Worm (Caenorhabditis elegans) whole organism, early embryonic: ENCODE results near the gene clh-5.

Experiments
- B0310.2 ChIP-seq: sonication (generic microtip); optimal IDR thresholded peaks from 2 replicates; lab custom pipeline; 2016; ENCODE audit warnings: mild to moderate bottlenecking, missing genetic modification characterization, missing compliant biosample characterization
- F13C5.2 ChIP-seq: sonication (generic microtip); optimal IDR thresholded peaks from 2 replicates; lab custom pipeline; 2017; ENCODE audit warnings: mild to moderate bottlenecking, missing genetic modification characterization, inconsistent platforms, missing compliant biosample characterization
- aly-1 ChIP-seq: sonication (generic microtip); optimal IDR thresholded peaks from 2 replicates; lab custom pipeline; 2016; ENCODE audit warnings: missing genetic modification characterization, missing compliant biosample characterization
- ama-1 ChIP-seq: fragments of 150-350 bp; optimal IDR thresholded peaks from 2 replicates; lab custom pipeline; 2014
- ceh-13 ChIP-seq: fragments of 200-800 bp; sonication (Bioruptor generic); optimal IDR thresholded peaks from 2 replicates; lab custom pipeline; 2018; ENCODE audit warnings: mild to moderate bottlenecking, missing genetic modification characterization, missing compliant biosample characterization
- ceh-36 ChIP-seq: sonication (generic microtip); optimal IDR thresholded peaks from 2 replicates; lab custom pipeline; 2016; ENCODE audit warnings: missing genetic modification characterization, inconsistent platforms, missing compliant biosample characterization
- ets-7 ChIP-seq: sonication (generic microtip); optimal IDR thresholded peaks from 2 replicates; lab custom pipeline; 2016; ENCODE audit warnings: missing genotype, missing genetic modification characterization, missing compliant biosample characterization
- flt-1 ChIP-seq: fragments of 200-800 bp; sonication (Bioruptor generic); IDR thresholded peaks from 2 replicates; pipeline ENCODE4 v1.3.6; 2022; ENCODE audit warnings: missing genetic modification characterization, missing compliant biosample characterization
- hmbx-1 ChIP-seq: sonication (generic microtip); optimal IDR thresholded peaks from 2 replicates; lab custom pipeline; 2016; ENCODE audit warnings: mild to moderate bottlenecking, missing genetic modification characterization, missing compliant biosample characterization
- hmg-4 ChIP-seq: fragments of 200-800 bp; sonication (Bioruptor generic); optimal IDR thresholded peaks from 2 replicates; lab custom pipeline; 2018; ENCODE audit warnings: mild to moderate bottlenecking, missing genetic modification characterization, missing compliant biosample characterization
- hnd-1 ChIP-seq: sonication (generic microtip); optimal IDR thresholded peaks from 2 replicates; lab custom pipeline; 2016; ENCODE audit warnings: missing genetic modification characterization, missing compliant biosample characterization
- pes-1 ChIP-seq: fragments of 200-800 bp; sonication (Bioruptor generic); IDR thresholded peaks from 2 replicates; pipeline ENCODE4 v1.3.6; 2022; ENCODE audit warnings: missing genetic modification reagents, missing genetic modification characterization, missing compliant biosample characterization
- scrt-1 ChIP-seq: fragments of 200-800 bp; sonication (Bioruptor generic); IDR thresholded peaks from 2 replicates; pipeline ENCODE4 v1.3.6; 2022; ENCODE audit warnings: missing genetic modification characterization, missing compliant biosample characterization
- sea-1 ChIP-seq: fragments of 200-800 bp; sonication (Bioruptor generic); conservative IDR thresholded peaks from 2 replicates; pipeline ENCODE4 v1.3.6; 2022; ENCODE audit warnings: missing genetic modification characterization, missing compliant biosample characterization
- tbx-11 ChIP-seq: fragments of 200-800 bp; sonication (Bioruptor generic); IDR thresholded peaks from 2 replicates; pipeline ENCODE4 v1.3.6; 2022; ENCODE audit warnings: missing genetic modification characterization, missing compliant biosample characterization
- tbx-37 ChIP-seq: fragments of 200-800 bp; sonication (Bioruptor generic); conservative IDR thresholded peaks from 2 replicates; pipeline ENCODE4 v1.3.6; 2022; ENCODE audit warnings: missing genetic modification reagents, missing genetic modification characterization, missing compliant biosample characterization
- tra-4 ChIP-seq: sonication (generic microtip); optimal IDR thresholded peaks from 2 replicates; lab custom pipeline; 2017; ENCODE audit warnings: missing genetic modification characterization, missing compliant biosample characterization

Gene clh-5

DNA sequence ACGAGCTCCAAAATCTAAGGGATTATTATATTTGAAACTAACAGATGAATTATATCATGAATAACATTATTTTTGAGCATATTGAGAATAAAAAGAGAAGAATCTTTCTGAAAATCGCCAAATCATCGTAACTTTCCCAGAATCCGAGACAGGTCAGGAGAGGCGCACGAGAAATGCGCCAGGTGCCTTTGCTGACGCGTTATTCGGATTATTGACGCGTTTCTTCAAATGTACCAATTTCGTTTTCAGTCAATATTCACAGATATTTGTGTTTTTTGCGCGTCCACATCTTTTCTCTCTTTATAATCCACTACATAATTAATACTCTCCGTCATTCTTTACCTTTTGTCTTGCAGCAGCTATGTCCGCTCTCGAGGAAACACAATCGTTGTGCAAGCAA lies 612 bp upstream of the clh-5 start, which contains the start of gene T24H10.1:
Gene T24H10.1, plus strand, starts transcription at position 355 of the 400 bp plus-strand sequence.
- TF ChIP-seq tbx-37 (GFP tag; lab: Robert Waterston, UW), result no peak
- TF ChIP-seq ceh-36 (tag; lab: Kevin White, UChicago), result peak; percentile 33
- peak; percentile 57 for TF ChIP-seq F13C5.2 (tag; lab: Kevin White, UChicago)

DNA sequence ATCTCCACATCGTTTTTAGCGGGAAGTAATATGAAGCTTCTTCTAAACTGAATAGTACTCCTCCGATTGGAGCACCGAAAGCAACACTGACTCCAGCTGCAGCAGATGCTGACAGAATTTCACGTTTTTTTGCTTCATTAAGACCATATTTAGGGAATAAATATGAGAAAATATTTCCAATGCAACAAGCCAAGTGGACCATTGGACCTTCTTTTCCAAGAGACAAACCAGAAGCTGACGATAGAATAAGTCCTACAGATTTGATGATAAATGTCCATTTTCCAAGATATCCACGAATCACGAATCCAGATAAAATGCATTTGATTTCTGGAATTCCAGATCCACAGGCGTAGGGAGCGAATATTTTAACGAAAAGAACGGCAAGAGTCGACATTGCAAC lies 1.1 kb downstream of the clh-5 start:
- TF ChIP-seq B0310.2 (tag; lab: Kevin White, UChicago) (no peak), hmbx-1 (tag; lab: Kevin White, UChicago) (no peak), ama-1 (lab: Kevin White, UChicago) (no peak), pes-1 (no peak), tbx-11 (GFP tag; lab: Robert Waterston, UW) (no peak), aly-1 (tag; lab: Kevin White, UChicago) (no peak), tra-4 (tag; lab: Kevin White, UChicago) (no peak), flt-1 (no peak), scrt-1 (no peak), tbx-37 (GFP tag; lab: Robert Waterston, UW) (no peak), sea-1 (GFP tag; lab: Robert Waterston, UW) (no peak), hmg-4 (no peak), ceh-36 (tag; lab: Kevin White, UChicago) (no peak), ceh-13 (no peak)

DNA sequence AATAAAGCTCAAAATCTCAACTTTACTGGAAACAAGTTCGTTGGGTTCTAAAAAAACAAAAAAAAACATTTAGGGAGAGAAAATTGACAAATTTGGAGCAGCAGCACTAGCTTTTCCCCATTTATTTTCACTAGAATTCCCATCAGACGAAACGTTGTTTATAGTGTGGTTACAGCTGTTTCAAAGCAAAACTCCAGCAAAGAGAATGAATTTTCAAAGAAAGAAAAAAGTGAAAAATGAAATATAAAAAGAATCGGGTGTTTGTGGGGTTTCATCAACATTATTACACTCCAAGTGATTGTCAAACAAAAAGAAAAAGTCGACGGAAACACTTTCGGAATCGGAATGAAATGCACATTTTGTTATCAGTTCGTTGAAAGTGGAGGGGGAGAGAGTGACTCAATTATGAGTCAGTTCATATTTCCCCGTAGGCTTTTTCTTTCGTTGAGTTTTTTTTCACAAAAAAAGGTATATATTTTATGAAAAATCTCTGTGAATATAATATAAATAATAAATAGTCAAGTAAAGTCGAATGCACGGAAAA lies 4.1 kb downstream of the clh-5 start:
- TF ChIP-seq sea-1 (GFP tag; lab: Robert Waterston, UW), result no peak
- no peak for TF ChIP-seq ceh-13
- TF ChIP-seq tbx-11 (GFP tag; lab: Robert Waterston, UW), result no peak
- TF ChIP-seq pes-1, result no peak

DNA sequence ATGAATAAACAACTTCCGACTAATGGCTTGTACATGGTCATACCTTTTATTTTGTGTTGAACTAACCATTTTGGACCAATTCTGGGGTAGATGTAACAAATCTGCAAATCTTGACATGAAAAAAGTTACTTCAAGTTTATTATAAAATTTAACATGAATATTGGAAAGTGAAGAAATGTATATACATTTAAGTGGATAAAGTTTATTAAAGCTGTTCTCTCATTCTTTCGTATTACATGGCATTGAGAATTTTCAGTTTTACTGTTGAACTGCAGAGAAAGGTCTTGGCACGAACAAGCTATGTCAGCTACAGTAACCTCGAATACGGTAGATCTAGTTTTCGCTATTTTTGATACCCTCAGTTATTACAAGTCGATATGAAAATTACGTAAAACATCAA lies 4.8 kb downstream of the clh-5 start, which contains the start of gene C07H4.1:
Gene C07H4.1, minus strand, starts transcription at position 101 of the 400 bp plus-strand sequence.
- TF ChIP-seq flt-1 (no peak), tbx-37 (GFP tag; lab: Robert Waterston, UW) (no peak), scrt-1 (no peak), pes-1 (no peak), ceh-36 (tag; lab: Kevin White, UChicago) (no peak), tbx-11 (GFP tag; lab: Robert Waterston, UW) (no peak)

DNA sequence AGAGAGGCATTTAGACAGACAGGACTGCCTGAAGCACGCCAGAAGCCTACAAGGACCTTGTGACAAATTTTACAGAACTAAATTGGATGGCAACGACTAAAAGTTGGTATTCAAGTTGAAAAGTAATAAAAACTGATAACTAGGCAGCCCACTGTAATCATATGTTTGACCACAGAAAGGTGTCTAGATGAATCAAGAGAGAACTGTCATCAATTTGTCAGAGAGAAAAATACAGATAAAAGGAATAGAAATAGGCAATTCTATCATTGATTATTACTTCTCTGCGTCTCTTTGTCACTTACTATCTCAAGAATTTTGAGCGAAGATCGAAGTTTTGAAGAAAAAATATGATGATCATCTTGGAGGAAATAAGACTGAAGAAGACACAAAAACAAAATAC lies 5.5 kb downstream of the clh-5 start:
- TF ChIP-seq hmbx-1 (tag; lab: Kevin White, UChicago) (no peak), ets-7 (tag; lab: Kevin White, UChicago) (no peak), sea-1 (GFP tag; lab: Robert Waterston, UW) (no peak), B0310.2 (tag; lab: Kevin White, UChicago) (no peak), hnd-1 (tag; lab: Kevin White, UChicago) (no peak), ceh-13 (no peak), pes-1 (no peak), tbx-37 (GFP tag; lab: Robert Waterston, UW) (no peak), tra-4 (tag; lab: Kevin White, UChicago) (no peak), ama-1 (lab: Kevin White, UChicago) (no peak), tbx-11 (GFP tag; lab: Robert Waterston, UW) (no peak), scrt-1 (no peak)

DNA sequence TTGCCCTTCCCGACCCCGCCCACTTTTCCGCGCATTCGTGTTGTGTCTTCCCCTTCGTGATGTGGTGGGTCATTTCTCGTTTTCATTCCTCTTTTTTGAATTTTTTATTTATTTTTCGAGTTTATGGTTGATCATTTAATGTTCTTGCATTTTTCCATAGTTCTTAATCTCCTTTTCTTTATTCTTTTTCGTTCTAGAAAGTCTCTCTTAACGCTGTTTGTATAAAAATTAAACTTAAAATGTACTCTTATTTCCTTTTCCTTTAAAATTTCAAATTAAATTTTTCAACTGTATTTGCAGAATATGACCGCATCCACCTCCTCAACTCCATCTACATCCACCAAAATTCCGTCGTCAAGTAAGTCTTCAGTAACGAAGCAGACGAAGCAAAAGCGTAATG lies 12.1 kb downstream of the clh-5 start, which contains the start of gene hlh-3:
Gene hlh-3, plus strand, starts transcription at position 301 of the 400 bp plus-strand sequence.
- TF ChIP-seq flt-1 (no peak), sea-1 (GFP tag; lab: Robert Waterston, UW) (no peak), ceh-36 (tag; lab: Kevin White, UChicago) (no peak), hnd-1 (tag; lab: Kevin White, UChicago) (no peak), aly-1 (tag; lab: Kevin White, UChicago) (no peak), tbx-37 (GFP tag; lab: Robert Waterston, UW) (no peak), ets-7 (tag; lab: Kevin White, UChicago) (no peak), hmg-4 (no peak), hmbx-1 (tag; lab: Kevin White, UChicago) (no peak), tbx-11 (GFP tag; lab: Robert Waterston, UW) (no peak), pes-1 (no peak), ama-1 (lab: Kevin White, UChicago) (no peak), ceh-13 (no peak), B0310.2 (tag; lab: Kevin White, UChicago) (no peak), tra-4 (tag; lab: Kevin White, UChicago) (no peak), scrt-1 (no peak)

DNA sequence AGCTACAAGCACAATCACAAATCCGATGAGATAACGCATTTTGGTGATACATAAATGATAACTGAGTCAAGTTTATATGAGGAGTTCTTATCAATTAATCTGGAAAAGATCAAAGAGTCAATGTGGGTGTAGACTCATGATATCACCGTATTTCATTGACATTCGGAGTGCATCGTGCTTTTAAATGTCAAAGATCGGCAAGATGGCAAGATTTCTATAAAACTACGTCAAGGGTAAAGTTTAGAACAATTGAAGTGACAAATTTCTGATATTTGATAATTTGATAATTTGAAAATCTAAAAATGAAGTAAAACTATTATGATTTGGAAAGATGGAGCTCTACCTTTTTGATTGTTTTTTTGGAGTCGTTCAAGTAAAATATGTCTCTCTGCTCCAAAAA lies 15.3 kb downstream of the clh-5 start, which contains the start of gene sysm-1:
Gene sysm-1, minus strand, starts transcription at position 101 of the 400 bp plus-strand sequence.
- TF ChIP-seq B0310.2 (tag; lab: Kevin White, UChicago) (no peak), F13C5.2 (tag; lab: Kevin White, UChicago) (no peak), hnd-1 (tag; lab: Kevin White, UChicago) (no peak), flt-1 (no peak), pes-1 (no peak), hmg-4 (no peak)

DNA sequence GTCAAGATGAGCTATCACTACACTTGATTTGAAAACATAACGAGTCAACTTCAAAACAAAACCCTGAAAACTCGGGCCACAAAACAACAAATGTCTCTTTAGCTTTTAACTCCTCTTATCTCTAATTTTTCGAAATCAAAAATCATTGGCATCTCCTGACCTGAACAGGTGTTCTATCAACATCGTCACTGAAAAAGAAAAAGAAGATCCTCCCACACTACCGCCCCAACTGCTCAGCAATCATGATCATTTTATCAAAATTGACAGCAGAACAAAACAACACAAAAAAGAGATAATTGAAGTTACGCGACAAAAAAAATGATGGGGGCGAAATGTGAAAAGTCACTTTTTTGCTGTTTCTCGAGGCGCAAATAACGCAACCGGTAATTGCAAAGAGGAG lies 20.1 kb downstream of the clh-5 start:
- TF ChIP-seq hmbx-1 (tag; lab: Kevin White, UChicago), result no peak
- TF ChIP-seq tra-4 (tag; lab: Kevin White, UChicago), result no peak
